Fruit fly (Drosophila melanogaster) whole organism, wandering third instar larva: ENCODE measurements around the gene MtnB.

ENCODE experiments used
- Abd-B ChIP-seq: fragments of >200 bp; optimal IDR thresholded peaks from 2 replicates; lab custom pipeline; 2017; ENCODE audit warnings: missing biosample characterization, missing genetic modification characterization
- CG9705 ChIP-seq: fragments of 200-800 bp; sonication (Bioruptor generic); optimal IDR thresholded peaks from 2 replicates; lab custom pipeline; 2018; ENCODE audit warnings: missing biosample characterization, mild to moderate bottlenecking, missing genetic modification characterization
- CrebA ChIP-seq: fragments of 200-800 bp; sonication (Bioruptor generic); optimal IDR thresholded peaks from 2 replicates; lab custom pipeline; 2016; ENCODE audit warnings: missing biosample characterization, mild to moderate bottlenecking, missing genetic modification characterization, borderline replicate concordance
- Dfd ChIP-seq: fragments of >200 bp; optimal IDR thresholded peaks from 2 replicates; lab custom pipeline; 2017; ENCODE audit warnings: missing biosample characterization, missing genetic modification characterization
- Dif ChIP-seq: fragments of 200-275, 200-300 bp; sonication (Bioruptor generic); optimal IDR thresholded peaks from 2 replicates; lab custom pipeline; 2018; ENCODE audit warnings: missing biosample characterization, missing genetic modification characterization; ENCODE audit not compliant: partially characterized antibody
- Hnf4 ChIP-seq: fragments of 200-800 bp; sonication (Bioruptor generic); optimal IDR thresholded peaks from 2 replicates; lab custom pipeline; 2016; ENCODE audit warnings: missing biosample characterization, mild to moderate bottlenecking, missing genetic modification characterization
- Hr78 ChIP-seq: fragments of >200 bp; optimal IDR thresholded peaks from 2 replicates; lab custom pipeline; 2017; ENCODE audit warnings: missing biosample characterization, missing genetic modification characterization
- Hr83 ChIP-seq: fragments of 200-300 bp; sonication (Bioruptor generic); optimal IDR thresholded peaks from 2 replicates; lab custom pipeline; 2016; ENCODE audit warnings: missing biosample characterization, mild to moderate bottlenecking, missing genetic modification characterization, moderate library complexity; ENCODE audit not compliant: poor library complexity, severe bottlenecking
- Jra ChIP-seq: sonication (Bioruptor generic); optimal IDR thresholded peaks from 2 replicates; lab custom pipeline; 2016; ENCODE audit warnings: missing biosample characterization, missing genetic modification characterization
- Mio ChIP-seq: sonication (Bioruptor generic); optimal IDR thresholded peaks from 2 replicates; lab custom pipeline; 2016; ENCODE audit warnings: missing biosample characterization, missing genetic modification characterization
- Myc ChIP-seq: fragments of >200 bp; optimal IDR thresholded peaks from 2 replicates; lab custom pipeline; 2017
- N ChIP-seq: fragments of >200 bp; optimal IDR thresholded peaks from 2 replicates; lab custom pipeline; 2018; ENCODE audit warnings: missing biosample characterization, missing external identifiers, missing genetic modification characterization
- OdsH ChIP-seq: fragments of 200-800 bp; sonication (Bioruptor generic); optimal IDR thresholded peaks from 2 replicates; lab custom pipeline; 2016; ENCODE audit warnings: missing biosample characterization, mild to moderate bottlenecking, missing genetic modification characterization
- Rel ChIP-seq, 2 experiments: fragments of 200-800 bp; sonication (Bioruptor generic) in 1 of 2; optimal IDR thresholded peaks; 2 replicates in 1 of 2; 3 replicates in 1 of 2; lab custom pipeline; 2016 to 2019; ENCODE audit warnings: mild to moderate bottlenecking in 2 of 2, missing biosample characterization in 2 of 2, missing genetic modification characterization in 2 of 2, moderate library complexity in 1 of 2
- Sp1 ChIP-seq: fragments of 200-800 bp; sonication (Bioruptor generic); optimal IDR thresholded peaks from 3 replicates; lab custom pipeline; 2019; ENCODE audit warnings: missing biosample characterization, mild to moderate bottlenecking, missing genetic modification characterization, moderate library complexity
- Vsx2 ChIP-seq: fragments of 200-300, 225-300 bp; sonication (Bioruptor generic); optimal IDR thresholded peaks from 2 replicates; lab custom pipeline; 2018; ENCODE audit warnings: missing biosample characterization, missing genetic modification characterization; ENCODE audit not compliant: partially characterized antibody
- brk ChIP-seq: fragments of 200-800 bp; sonication (Bioruptor generic); optimal IDR thresholded peaks from 2 replicates; lab custom pipeline; 2016; ENCODE audit warnings: missing biosample characterization, mild to moderate bottlenecking, missing genetic modification characterization
- dl ChIP-seq, 2 experiments: fragments of 175-275, 200-275 bp in 1 of 2; fragments of 200-275 bp in 1 of 2; sonication (Bioruptor generic); optimal IDR thresholded peaks; lab custom pipeline; 2018; ENCODE audit warnings: mild to moderate bottlenecking in 2 of 2, missing biosample characterization in 2 of 2, missing genetic modification characterization in 2 of 2, moderate library complexity in 2 of 2; ENCODE audit not compliant: partially characterized antibody in 2 of 2, insufficient read depth in 1 of 2
- dsf ChIP-seq: sonication (Bioruptor generic); optimal IDR thresholded peaks from 2 replicates; lab custom pipeline; 2016; ENCODE audit warnings: missing biosample characterization, missing genetic modification characterization, borderline replicate concordance
- ey ChIP-seq: fragments of 200-800 bp; sonication (Bioruptor generic); optimal IDR thresholded peaks from 2 replicates; lab custom pipeline; 2016; ENCODE audit warnings: missing biosample characterization, missing genetic modification characterization
- foxo ChIP-seq, 2 experiments: fragments of 200-800 bp; sonication (Bioruptor generic); optimal IDR thresholded peaks; 2 replicates in 1 of 2; 3 replicates in 1 of 2; lab custom pipeline; 2016 to 2017; ENCODE audit warnings: missing biosample characterization in 2 of 2, missing genetic modification characterization in 2 of 2
- fru ChIP-seq: fragments of 200-800 bp; sonication (Bioruptor generic); optimal IDR thresholded peaks from 3 replicates; lab custom pipeline; 2016; ENCODE audit warnings: missing biosample characterization, mild to moderate bottlenecking, missing genetic modification characterization
- h ChIP-seq: fragments of 200-800 bp; sonication (Bioruptor generic); optimal IDR thresholded peaks from 3 replicates; lab custom pipeline; 2016; ENCODE audit warnings: missing biosample characterization, mild to moderate bottlenecking, missing genetic modification characterization
- lola ChIP-seq: fragments of >200 bp; optimal IDR thresholded peaks from 2 replicates; lab custom pipeline; 2017; ENCODE audit warnings: missing biosample characterization, missing genetic modification characterization
- pan ChIP-seq: fragments of >200 bp; optimal IDR thresholded peaks from 2 replicates; lab custom pipeline; 2017
- psq ChIP-seq: fragments of 200-800 bp; sonication (Bioruptor generic); optimal IDR thresholded peaks from 3 replicates; lab custom pipeline; 2017; ENCODE audit warnings: missing biosample characterization, mild to moderate bottlenecking, missing genetic modification characterization, moderate library complexity
- rgr ChIP-seq: fragments of 200-800 bp; sonication (Bioruptor generic); optimal IDR thresholded peaks from 3 replicates; lab custom pipeline; 2016; ENCODE audit warnings: missing biosample characterization, mild to moderate bottlenecking, missing genetic modification characterization
- sage ChIP-seq: fragments of 200-800 bp; sonication (Bioruptor generic); optimal IDR thresholded peaks from 2 replicates; lab custom pipeline; 2016; ENCODE audit warnings: missing biosample characterization, mild to moderate bottlenecking, missing genetic modification characterization
- tai ChIP-seq: sonication (Bioruptor generic); optimal IDR thresholded peaks from 2 replicates; lab custom pipeline; 2016; ENCODE audit warnings: missing biosample characterization, missing genetic modification characterization
- woc ChIP-seq: sonication (Bioruptor generic); optimal IDR thresholded peaks from 2 replicates; lab custom pipeline; 2016; ENCODE audit warnings: missing biosample characterization, mild to moderate bottlenecking, missing genetic modification characterization

The MtnB gene

dm6 chr3R:20543220-20543619, 39.7 kb upstream of the MtnB start:
- peak; percentile 37 for TF ChIP-seq psq (GFP tag; lab: Kevin White, UChicago)
- TF ChIP-seq ey (GFP tag; lab: Kevin White, UChicago), result no peak

- no peak for TF ChIP-seq Rel (GFP tag; optimal IDR thresholded peaks at IDR 0.05; lab: Kevin White, UChicago)
- TF ChIP-seq Rel (tag; optimal IDR thresholded peaks at IDR 0.05; lab: Kevin White, UChicago), result no peak
- no peak for TF ChIP-seq sage (GFP tag; lab: Kevin White, UChicago)
- TF ChIP-seq h (GFP tag; lab: Kevin White, UChicago), result no peak
- peak; percentile 36 for TF ChIP-seq Sp1 (GFP tag; lab: Kevin White, UChicago)
- no peak for TF ChIP-seq CrebA (GFP tag; lab: Kevin White, UChicago)
- peak; percentile 26 for TF ChIP-seq brk (GFP tag; lab: Kevin White, UChicago)
- peak; percentile 0 for TF ChIP-seq rgr
- peak; percentile 32 for TF ChIP-seq CG9705 (GFP tag; lab: Kevin White, UChicago)
- TF ChIP-seq foxo (GFP tag; optimal IDR thresholded peaks at IDR 0.05; lab: Kevin White, UChicago), result no peak
- no peak for TF ChIP-seq psq (GFP tag; lab: Kevin White, UChicago)
- peak; percentile 53 for TF ChIP-seq Hnf4 (GFP tag; lab: Kevin White, UChicago)
- peak; percentile 33 for TF ChIP-seq OdsH (GFP tag; lab: Kevin White, UChicago)
- TF ChIP-seq Vsx2, result no peak
- no peak for TF ChIP-seq Myc (lab: Kevin White, UChicago)
- peak; percentile 43 for TF ChIP-seq tai
- no peak for TF ChIP-seq N (GFP tag; lab: Kevin White, UChicago)
- TF ChIP-seq Dif (GFP tag; lab: Kevin White, UChicago), result no peak
- TF ChIP-seq dl (GFP tag; optimal IDR thresholded peaks at IDR 0.05; lab: Kevin White, UChicago; ENCODE audit: insufficient read depth in 1 of 2, partially characterized antibody in 2 of 2), result no peak
- TF ChIP-seq Mio, result no peak
- TF ChIP-seq dsf (GFP tag; lab: Kevin White, UChicago), result peak; percentile 22
Measured at dm6 chr3R:20542283-20543144, 39.0 kb upstream of the MtnB start.

dm6 chr3R:20534575-20534974, 31.0 kb upstream of the MtnB start, which contains the start of the genes MtnE and MtnD:
TSS of gene MtnE (minus strand) at chr3R:20534704.
TSS of gene MtnD (plus strand) at chr3R:20534962.
- TF ChIP-seq Rel (GFP tag; optimal IDR thresholded peaks at IDR 0.05; lab: Kevin White, UChicago), result no peak
- peak; percentile 74 for TF ChIP-seq Rel (tag; optimal IDR thresholded peaks at IDR 0.05; lab: Kevin White, UChicago)
- no peak for TF ChIP-seq woc
- TF ChIP-seq pan, result no peak
- TF ChIP-seq N (GFP tag; lab: Kevin White, UChicago), result no peak
- peak; percentile 83 for TF ChIP-seq Vsx2
- TF ChIP-seq Jra (GFP tag; lab: Kevin White, UChicago), result no peak
- no peak for TF ChIP-seq Abd-B (GFP tag; lab: Kevin White, UChicago)
- peak; percentile 41 for TF ChIP-seq fru (GFP tag; lab: Kevin White, UChicago)
- peak; percentile 45 for TF ChIP-seq sage (GFP tag; lab: Kevin White, UChicago)
- TF ChIP-seq Hr78 (GFP tag; lab: Kevin White, UChicago), result no peak
- peak; percentile 78 for TF ChIP-seq h (GFP tag; lab: Kevin White, UChicago)
- TF ChIP-seq Dfd (GFP tag; lab: Kevin White, UChicago), result no peak
- TF ChIP-seq Hnf4 (GFP tag; lab: Kevin White, UChicago), result no peak
- TF ChIP-seq Myc (lab: Kevin White, UChicago), result no peak
- TF ChIP-seq dl (GFP tag; optimal IDR thresholded peaks at IDR 0.05; lab: Kevin White, UChicago; ENCODE audit: insufficient read depth in 1 of 2, partially characterized antibody in 2 of 2), result peak in 1 of 2 experiments; percentile 38
- no peak for TF ChIP-seq brk (GFP tag; lab: Kevin White, UChicago)
- TF ChIP-seq lola (GFP tag; lab: Kevin White, UChicago), result no peak
- no peak for TF ChIP-seq psq (GFP tag; lab: Kevin White, UChicago)
- peak; percentile 6 for TF ChIP-seq Dif (GFP tag; lab: Kevin White, UChicago)
- TF ChIP-seq foxo (GFP tag; optimal IDR thresholded peaks at IDR 0.05; lab: Kevin White, UChicago), result no peak
- TF ChIP-seq dsf (GFP tag; lab: Kevin White, UChicago), result no peak

dm6 chr3R:20512368-20512767, 8.8 kb upstream of the MtnB start, which contains the start of gene MFS9:
TSS of gene MFS9 (minus strand) at chr3R:20512468.
- TF ChIP-seq h (GFP tag; lab: Kevin White, UChicago) (no peak), lola (GFP tag; lab: Kevin White, UChicago) (no peak), woc (no peak), Myc (lab: Kevin White, UChicago) (no peak), Abd-B (GFP tag; lab: Kevin White, UChicago) (no peak), Hr83 (GFP tag; lab: Kevin White, UChicago) (no peak)
